Comparison of ENCODE assay signal across 2 worm cellular contexts in genomic region chrX:806515-806914, ce11.
TF ChIP-seq lines count a peak whose summit lies in the region.

No protein-coding gene starts in this region.

TF ChIP-seq in whole organism, L4 larva, 104 proteins besides CTCF, POLR2A, EP300 and RAD21 (continued from another document):
- TF ChIP-seq mes-2 (tag; optimal IDR thresholded peaks at IDR 0.05; lab: Kevin White, UChicago; ENCODE audit: poor library complexity, severe bottlenecking) = peak; percentile 98
- 0 out of 2 replicates have a peak, but pooled peaks have one; percentile 32 for TF ChIP-seq ceh-44 (GFP tag; IDR thresholded peaks at IDR 0.05; lab: Robert Waterston, UW)
- TF ChIP-seq F10B5.3 (tag; optimal IDR thresholded peaks at IDR 0.05; lab: Kevin White, UChicago) = peak; percentile 97
- TF ChIP-seq ceh-32 (tag; optimal IDR thresholded peaks at IDR 0.05; lab: Kevin White, UChicago; ENCODE audit: poor library complexity) = peak; percentile 88
- TF ChIP-seq mdl-1 (tag; optimal IDR thresholded peaks at IDR 0.05; lab: Kevin White, UChicago) = peak; percentile 88 to 93
- peak; percentile 95 for TF ChIP-seq ztf-7 (tag; optimal IDR thresholded peaks at IDR 0.05; lab: Kevin White, UChicago)
- peak; percentile 99 for TF ChIP-seq nhr-102 (tag; optimal IDR thresholded peaks at IDR 0.05; lab: Kevin White, UChicago)
- TF ChIP-seq Y75B8A.6 (GFP tag; IDR thresholded peaks at IDR 0.05; lab: Robert Waterston, UW) = peak; percentile 47; the same call in 1 of the 2 replicates
- peak; percentile 90 for TF ChIP-seq zfp-2 (tag; optimal IDR thresholded peaks at IDR 0.05; lab: Kevin White, UChicago)
- peak; percentile 88 for TF ChIP-seq dmd-9 (GFP tag; IDR thresholded peaks at IDR 0.05; lab: Robert Waterston, UW)
- peak; percentile 91 for TF ChIP-seq lir-3 (tag; optimal IDR thresholded peaks at IDR 0.05; lab: Kevin White, UChicago)
- peak; percentile 96 for TF ChIP-seq lin-13 (GFP tag; optimal IDR thresholded peaks at IDR 0.05; lab: Kevin White, UChicago)
- peak; percentile 38 for TF ChIP-seq R02D3.7 (tag; optimal IDR thresholded peaks at IDR 0.05; lab: Kevin White, UChicago)
- TF ChIP-seq aly-2 (tag; optimal IDR thresholded peaks at IDR 0.05; lab: Kevin White, UChicago) = no peak
- peak; percentile 70 for TF ChIP-seq ceh-82 (tag; optimal IDR thresholded peaks at IDR 0.05; lab: Kevin White, UChicago)
- TF ChIP-seq ces-1 (GFP tag; optimal IDR thresholded peaks at IDR 0.05; lab: Kevin White, UChicago) = peak; percentile 95
- peak; percentile 94 to 97 for TF ChIP-seq lsy-2 (tag; optimal IDR thresholded peaks at IDR 0.05; lab: Kevin White, UChicago)
- no peak for TF ChIP-seq skn-1 (tag; optimal IDR thresholded peaks at IDR 0.05; lab: Kevin White, UChicago)
- TF ChIP-seq madf-5 (GFP tag; IDR thresholded peaks at IDR 0.05; lab: Robert Waterston, UW) = peak; percentile 62 to 94; a peak in 2 of 4 replicates
- no peak for TF ChIP-seq daf-12 (tag; optimal IDR thresholded peaks at IDR 0.05; lab: Kevin White, UChicago)
- TF ChIP-seq spr-1 (tag; optimal IDR thresholded peaks at IDR 0.05; lab: Kevin White, UChicago) = peak; percentile 97
- TF ChIP-seq daf-16 (GFP tag; optimal IDR thresholded peaks at IDR 0.05; lab: Kevin White, UChicago) = peak; percentile 96 to 98
- peak; percentile 97 for TF ChIP-seq daf-16 (tag; optimal IDR thresholded peaks at IDR 0.05; lab: Kevin White, UChicago)
- peak; percentile 95 for TF ChIP-seq Y5F2A.4 (GFP tag; optimal IDR thresholded peaks at IDR 0.05; lab: Kevin White, UChicago)
- TF ChIP-seq pqm-1 (tag; optimal IDR thresholded peaks at IDR 0.05; lab: Kevin White, UChicago) = peak; percentile 69
- TF ChIP-seq Y48G9A.11 (GFP tag; IDR thresholded peaks at IDR 0.05; lab: Robert Waterston, UW) = no peak
- TF ChIP-seq cey-2 (tag; optimal IDR thresholded peaks at IDR 0.05; lab: Kevin White, UChicago; ENCODE audit: borderline replicate concordance, insufficient read depth) = peak; percentile 72
- peak; percentile 100 for TF ChIP-seq dve-1 (tag; optimal IDR thresholded peaks at IDR 0.05; lab: Kevin White, UChicago; ENCODE audit: insufficient read depth)
- peak; percentile 96 for TF ChIP-seq madf-9 (GFP tag; conservative IDR thresholded peaks at IDR 0.05; lab: Robert Waterston, UW)
- peak; percentile 67 for TF ChIP-seq lin-15B (tag; optimal IDR thresholded peaks at IDR 0.05; lab: Kevin White, UChicago)
- TF ChIP-seq F44E2.7 (GFP tag; IDR thresholded peaks at IDR 0.05; lab: Robert Waterston, UW) = no peak
- peak; percentile 91 for TF ChIP-seq nhr-25 (tag; optimal IDR thresholded peaks at IDR 0.05; lab: Kevin White, UChicago; ENCODE audit: borderline replicate concordance, insufficient read depth)
- peak; percentile 83 for TF ChIP-seq ceh-28 (tag; optimal IDR thresholded peaks at IDR 0.05; lab: Kevin White, UChicago)
- TF ChIP-seq lim-7 (GFP tag; IDR thresholded peaks at IDR 0.05; lab: Robert Waterston, UW) = peak; percentile 58; the same call in 1 of the 2 replicates
- TF ChIP-seq rbr-2 (tag; optimal IDR thresholded peaks at IDR 0.05; lab: Kevin White, UChicago) = peak; percentile 99
- TF ChIP-seq nhr-111 (GFP tag; optimal IDR thresholded peaks at IDR 0.05; lab: Kevin White, UChicago) = peak; percentile 72
- peak; percentile 99 for TF ChIP-seq fkh-10 (GFP tag; optimal IDR thresholded peaks at IDR 0.05; lab: Kevin White, UChicago)
- peak; percentile 100 for TF ChIP-seq aha-1 (tag; lab: Kevin White, UChicago)
- TF ChIP-seq ceh-20 (GFP tag; IDR thresholded peaks at IDR 0.05; lab: Robert Waterston, UW) = peak; percentile 98
- TF ChIP-seq dmd-8 (GFP tag; IDR thresholded peaks at IDR 0.05; lab: Robert Waterston, UW) = 0 out of 2 replicates have a peak, but pooled peaks have one; percentile 29
- TF ChIP-seq T26A8.4 (GFP tag; IDR thresholded peaks at IDR 0.05; lab: Robert Waterston, UW) = peak; percentile 99
- TF ChIP-seq nhr-28 (tag; optimal IDR thresholded peaks at IDR 0.05; lab: Kevin White, UChicago) = peak; percentile 96
- TF ChIP-seq hlh-30 (tag; optimal IDR thresholded peaks at IDR 0.05; lab: Kevin White, UChicago; ENCODE audit: insufficient read depth) = peak; percentile 93
- TF ChIP-seq snpc-4 (tag; optimal IDR thresholded peaks at IDR 0.05; lab: Kevin White, UChicago) = peak; percentile 48
- TF ChIP-seq nhr-76 (tag; optimal IDR thresholded peaks at IDR 0.05; lab: Kevin White, UChicago) = peak; percentile 83
- TF ChIP-seq nhr-10 (tag; optimal IDR thresholded peaks at IDR 0.05; lab: Kevin White, UChicago) = peak; percentile 98
- TF ChIP-seq F37D6.2 (tag; optimal IDR thresholded peaks at IDR 0.05; lab: Kevin White, UChicago) = peak; percentile 98
- peak; percentile 48 for TF ChIP-seq sdz-12 (GFP tag; optimal IDR thresholded peaks at IDR 0.05; lab: Kevin White, UChicago)

TF ChIP-seq in whole organism, late embryonic, 69 proteins besides CTCF, POLR2A, EP300 and RAD21 (continued from another document):
- TF ChIP-seq ceh-30 (tag; optimal IDR thresholded peaks at IDR 0.05; lab: Kevin White, UChicago) = peak; percentile 82
- TF ChIP-seq syd-9 (tag; optimal IDR thresholded peaks at IDR 0.05; lab: Kevin White, UChicago) = peak; percentile 80
- TF ChIP-seq hlh-8 (tag; optimal IDR thresholded peaks at IDR 0.05; lab: Kevin White, UChicago) = peak; percentile 67
- TF ChIP-seq pax-1 (tag; optimal IDR thresholded peaks at IDR 0.05; lab: Kevin White, UChicago) = peak; percentile 96
- peak; percentile 87 for TF ChIP-seq elt-2 (tag; optimal IDR thresholded peaks at IDR 0.05; lab: Kevin White, UChicago)
TF ChIP-seq in whole organism, late embryonic: peak in this region for 52.
